Fruit fly (Drosophila melanogaster): Measurements from ENCODE around the gene bif.
A peak's percentile ranks its signal among the peaks of the same experiment; 100 is the strongest.

The bif gene

DNA sequence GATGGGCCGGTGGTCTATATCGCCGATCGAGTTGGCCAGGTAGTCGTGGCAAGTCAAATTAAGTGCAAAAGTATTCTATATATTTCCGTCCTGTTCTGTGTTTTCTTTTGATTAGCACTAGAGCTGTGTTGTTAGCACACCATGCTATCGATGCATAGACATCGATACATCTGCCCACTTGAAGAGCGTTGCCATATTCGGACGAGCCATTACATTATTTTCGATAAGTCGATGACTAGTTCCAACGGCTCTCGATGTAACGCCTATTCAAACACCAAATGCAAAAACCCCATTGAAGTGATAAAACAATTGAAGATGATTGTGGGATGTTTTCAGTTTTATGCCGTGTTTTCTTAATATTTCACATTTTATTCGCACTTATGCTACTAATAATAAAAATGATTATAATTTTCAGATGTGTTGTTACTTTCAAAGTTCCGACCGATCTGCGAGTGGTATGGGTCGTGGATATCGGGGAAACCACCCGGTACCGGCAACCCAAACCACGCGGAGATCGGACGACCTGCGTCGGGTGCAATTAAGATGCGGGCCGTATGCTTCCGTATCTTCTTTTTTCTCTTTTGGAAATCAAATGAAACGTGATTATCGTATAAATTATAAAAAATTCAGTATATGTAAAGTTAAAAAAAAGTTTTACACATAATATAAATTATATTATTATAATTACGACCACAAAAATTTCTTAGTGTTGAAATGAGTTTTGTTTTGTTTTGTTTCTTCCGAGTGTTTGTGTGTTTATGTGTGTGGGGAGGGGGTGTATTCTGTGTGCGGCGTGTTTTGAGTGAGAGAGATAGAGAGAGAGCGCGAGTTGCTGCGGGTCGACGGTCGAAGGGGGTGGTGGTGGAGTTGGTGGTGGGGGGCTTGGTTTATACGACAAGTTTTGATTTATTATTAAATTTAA is 31.3 kb downstream of the bif start, which contains the start of gene FucT6 (continued):
- TF ChIP-seq vnd (GFP tag; IDR thresholded peaks at IDR 0.05; ENCODE audit: partially characterized antibody) (peak; percentile 81), insv (GFP tag; optimal IDR thresholded peaks at IDR 0.05) (no peak), CG2116 (GFP tag; optimal IDR thresholded peaks at IDR 0.05) (peak; percentile 86), Fer2 (tag; optimal IDR thresholded peaks at IDR 0.05) (no peak), CG2678 (tag; optimal IDR thresholded peaks at IDR 0.05) (no peak), cg (GFP tag; optimal IDR thresholded peaks at IDR 0.05) (peak; percentile 54), CG18476 (GFP tag; optimal IDR thresholded peaks at IDR 0.05) (no peak), kni (GFP tag; optimal IDR thresholded peaks at IDR 0.05) (no peak), Asciz (GFP tag; optimal IDR thresholded peaks at IDR 0.05) (no peak), knrl (GFP tag; IDR thresholded peaks at IDR 0.05; ENCODE audit: partially characterized antibody) (peak; percentile 84), BtbVII (GFP tag; optimal IDR thresholded peaks at IDR 0.05) (no peak), corto (GFP tag; optimal IDR thresholded peaks at IDR 0.05) (peak; percentile 21), CG8478 (optimal IDR thresholded peaks at IDR 0.05) (no peak), vfl (GFP tag; optimal IDR thresholded peaks at IDR 0.05) (no peak), grn (GFP tag; optimal IDR thresholded peaks at IDR 0.05) (no peak), pum (GFP tag; optimal IDR thresholded peaks at IDR 0.05) (no peak), CG13296 (GFP tag; optimal IDR thresholded peaks at IDR 0.05) (peak; percentile 16), ATbp (GFP tag; optimal IDR thresholded peaks at IDR 0.05) (peak; percentile 33), nerfin-2 (GFP tag; IDR thresholded peaks at IDR 0.05; ENCODE audit: partially characterized antibody) (peak; percentile 82), Dip3 (GFP tag; optimal IDR thresholded peaks at IDR 0.05) (no peak), tap (tag; optimal IDR thresholded peaks at IDR 0.05) (peak; percentile 47), HmgD (GFP tag; optimal IDR thresholded peaks at IDR 0.05) (peak; percentile 16), exex (tag; optimal IDR thresholded peaks at IDR 0.05) (no peak), Gsc (GFP tag; IDR thresholded peaks at IDR 0.05) (no peak), CG17359 (tag; optimal IDR thresholded peaks at IDR 0.05) (no peak), Ets97D (GFP tag; optimal IDR thresholded peaks at IDR 0.05) (peak; percentile 75), CG13894 (tag; optimal IDR thresholded peaks at IDR 0.05) (no peak), CG12104 (GFP tag; optimal IDR thresholded peaks at IDR 0.05) (no peak), zen (tag; optimal IDR thresholded peaks at IDR 0.05) (peak; percentile 21), sr (GFP tag; IDR thresholded peaks at IDR 0.05) (no peak), C15 (GFP tag; IDR thresholded peaks at IDR 0.05) (no peak), z (GFP tag; IDR thresholded peaks at IDR 0.05) (peak; percentile 91), Chrac-16 (GFP tag; optimal IDR thresholded peaks at IDR 0.05) (no peak), CG42726 (GFP tag; IDR thresholded peaks at IDR 0.05; ENCODE audit: partially characterized antibody) (peak; percentile 81), Sox100B (GFP tag; optimal IDR thresholded peaks at IDR 0.05) (no peak), CG10267 (tag; optimal IDR thresholded peaks at IDR 0.05) (peak; percentile 62), aop (GFP tag; IDR thresholded peaks at IDR 0.05) (no peak), NK7.1 (GFP tag; optimal IDR thresholded peaks at IDR 0.05) (no peak), CG9932 (GFP tag; IDR thresholded peaks at IDR 0.05) (no peak; the same call in 1 of the 2 replicates), CG13123 (GFP tag; optimal IDR thresholded peaks at IDR 0.05) (no peak), CG8359 (GFP tag; optimal IDR thresholded peaks at IDR 0.05; ENCODE audit: borderline replicate concordance) (no peak), sc (optimal IDR thresholded peaks at IDR 0.05) (no peak), sc (GFP tag; optimal IDR thresholded peaks at IDR 0.05) (no peak), zfh2 (GFP tag; optimal IDR thresholded peaks at IDR 0.05) (peak; percentile 8), chinmo (GFP tag; IDR thresholded peaks at IDR 0.05; ENCODE audit: partially characterized antibody) (peak; percentile 89; the same call in 2 of the 4 replicates), CG14050 (GFP tag; IDR thresholded peaks at IDR 0.05) (no peak), Dek (tag; optimal IDR thresholded peaks at IDR 0.05) (no peak), CG11247 (GFP tag; IDR thresholded peaks at IDR 0.05) (no peak), CG31441 (GFP tag; IDR thresholded peaks at IDR 0.05) (0 out of 2 replicates have a peak, but pooled peaks have one; percentile 1)

Data from whole organism, embryonic.